Worm (Caenorhabditis elegans) whole organism, young adult: ENCODE results near the gene tin-9.2.
"Not testable (repeated sequence)": the region's sequence is repeated elsewhere in the genome, so short reads cannot be mapped to it uniquely, and the experiment has no call there.

ENCODE experiments used
- B0261.1 ChIP-seq: sonication (generic microtip); optimal IDR thresholded peaks from 2 replicates; lab custom pipeline; 2016; ENCODE audit warnings: mild to moderate bottlenecking, missing genetic modification characterization, moderate library complexity, missing compliant biosample characterization
- D2030.7 ChIP-seq: fragments of 200-800 bp; sonication (Bioruptor generic); IDR thresholded peaks from 2 replicates; pipeline ENCODE4 v1.3.6; 2022; ENCODE audit warnings: missing genetic modification reagents, missing genetic modification characterization, missing compliant biosample characterization
- F23B12.7 ChIP-seq: sonication (generic microtip); optimal IDR thresholded peaks from 2 replicates; lab custom pipeline; 2017; ENCODE audit warnings: missing genetic modification characterization, mild to moderate bottlenecking, missing compliant biosample characterization, antibody characterized with exemption, moderate library complexity; ENCODE audit not compliant: insufficient read depth
- F37B4.10 ChIP-seq: fragments of 200-800 bp; sonication (Bioruptor generic); IDR thresholded peaks from 2 replicates; pipeline ENCODE4 v1.3.6; 2022; ENCODE audit warnings: missing genetic modification characterization, missing compliant biosample characterization
- Y56A3A.18 ChIP-seq: fragments of 200-800 bp; sonication (Bioruptor generic); IDR thresholded peaks from 2 replicates; pipeline ENCODE4 v1.3.6; 2022; ENCODE audit warnings: missing genetic modification reagents, missing genetic modification characterization, missing compliant biosample characterization
- akir-1 ChIP-seq: fragments of 200-800 bp; sonication (Bioruptor generic); optimal IDR thresholded peaks from 2 replicates; lab custom pipeline; 2018; ENCODE audit warnings: mild to moderate bottlenecking, missing genetic modification characterization, moderate library complexity, missing compliant biosample characterization
- aptf-2 ChIP-seq: fragments of 200-800 bp; sonication (Bioruptor generic); conservative IDR thresholded peaks from 2 replicates; pipeline ENCODE4 v1.3.6; 2022; ENCODE audit warnings: missing genetic modification reagents, missing genetic modification characterization, missing compliant biosample characterization
- aptf-3 ChIP-seq: fragments of 200-800 bp; sonication (Bioruptor generic); IDR thresholded peaks from 2 replicates; pipeline ENCODE4 v1.3.6; 2022; ENCODE audit warnings: missing genetic modification characterization, missing compliant biosample characterization
- attf-6 ChIP-seq: fragments of 200-800 bp; sonication (Bioruptor generic); IDR thresholded peaks from 2 replicates; pipeline ENCODE4 v1.3.6; 2022; ENCODE audit warnings: missing genetic modification reagents, missing genetic modification characterization, missing compliant biosample characterization
- bed-2 ChIP-seq: fragments of 200-800 bp; sonication (Bioruptor generic); IDR thresholded peaks from 2 replicates; pipeline ENCODE4 v1.3.6; 2022; ENCODE audit warnings: missing genetic modification reagents, missing genetic modification characterization, missing compliant biosample characterization
- cebp-2 ChIP-seq: fragments of 200-800 bp; sonication (Bioruptor generic); IDR thresholded peaks from 2 replicates; pipeline ENCODE4 v1.3.6; 2022; ENCODE audit warnings: missing genetic modification characterization, missing compliant biosample characterization
- ceh-100 ChIP-seq: fragments of 200-800 bp; sonication (Bioruptor generic); IDR thresholded peaks from 2 replicates; pipeline ENCODE4 v1.3.6; 2022; ENCODE audit warnings: missing genetic modification reagents, missing genetic modification characterization, missing compliant biosample characterization
- ceh-58 ChIP-seq: fragments of 200-800 bp; sonication (Bioruptor generic); IDR thresholded peaks from 2 replicates; pipeline ENCODE4 v1.3.6; 2022; ENCODE audit warnings: missing genetic modification characterization, missing compliant biosample characterization
- chd-7 ChIP-seq: sonication (generic microtip); optimal IDR thresholded peaks from 2 replicates; lab custom pipeline; 2016; ENCODE audit warnings: mild to moderate bottlenecking, missing genetic modification characterization, moderate library complexity, missing compliant biosample characterization
- die-1 ChIP-seq: sonication (generic microtip); optimal IDR thresholded peaks from 2 replicates; lab custom pipeline; 2016; ENCODE audit warnings: missing genotype, mild to moderate bottlenecking, missing genetic modification characterization, missing compliant biosample characterization
- dox-1 ChIP-seq: fragments of 200-800 bp; sonication (Bioruptor generic); IDR thresholded peaks from 2 replicates; pipeline ENCODE4 v1.3.6; 2022; ENCODE audit warnings: missing genetic modification reagents, missing genetic modification characterization, missing compliant biosample characterization
- hmg-1.2 ChIP-seq: fragments of 200-800 bp; sonication (Bioruptor generic); IDR thresholded peaks from 2 replicates; pipeline ENCODE4 v1.3.6; 2022; ENCODE audit warnings: missing genetic modification reagents, missing genetic modification characterization, missing compliant biosample characterization
- lin-26 ChIP-seq: fragments of 200-800 bp; sonication (Bioruptor generic); IDR thresholded peaks from 2 replicates; pipeline ENCODE4 v1.3.6; 2022; ENCODE audit warnings: missing genetic modification reagents, missing genetic modification characterization, missing compliant biosample characterization
- lin-40 ChIP-seq: sonication (generic microtip); optimal IDR thresholded peaks from 2 replicates; lab custom pipeline; 2016; ENCODE audit warnings: missing genetic modification characterization, mild to moderate bottlenecking, missing compliant biosample characterization, missing genotype, missing genetic modification reagents
- madf-6 ChIP-seq: fragments of 200-800 bp; sonication (Bioruptor generic); IDR thresholded peaks from 2 replicates; pipeline ENCODE4 v1.3.6; 2022; ENCODE audit warnings: missing genetic modification reagents, missing genetic modification characterization, missing compliant biosample characterization
- mel-28 ChIP-seq: sonication (generic microtip); optimal IDR thresholded peaks from 2 replicates; lab custom pipeline; 2016; ENCODE audit warnings: borderline replicate concordance, mild to moderate bottlenecking, missing genetic modification characterization, missing compliant biosample characterization
- mes-4 ChIP-seq: sonication (generic microtip); optimal IDR thresholded peaks from 2 replicates; lab custom pipeline; 2016; ENCODE audit warnings: missing genotype, missing genetic modification characterization, missing compliant biosample characterization
- nfya-1 ChIP-seq: sonication (generic microtip); optimal IDR thresholded peaks from 2 replicates; lab custom pipeline; 2017; ENCODE audit warnings: antibody characterized with exemption, missing compliant biosample characterization, missing genetic modification characterization, borderline replicate concordance; ENCODE audit not compliant: insufficient read depth
- nfyb-1 ChIP-seq: fragments of 200-800 bp; sonication (Bioruptor generic); IDR thresholded peaks from 2 replicates; pipeline ENCODE4 v1.3.6; 2022; ENCODE audit warnings: missing genetic modification reagents, missing genetic modification characterization, missing compliant biosample characterization
- nhr-179 ChIP-seq: sonication (generic microtip); optimal IDR thresholded peaks from 2 replicates; lab custom pipeline; 2016; ENCODE audit warnings: mild to moderate bottlenecking, missing genetic modification characterization, missing compliant biosample characterization
- pbrm-1 ChIP-seq: fragments of 200-800 bp; sonication (Bioruptor generic); IDR thresholded peaks from 2 replicates; pipeline ENCODE4 v1.3.6; 2022; ENCODE audit warnings: missing genetic modification reagents, missing genetic modification characterization, missing compliant biosample characterization
- rpc-1 ChIP-seq, 2 experiments: fragments of 150-350 bp in 1 of 2; sonication (generic microtip) in 1 of 2; optimal IDR thresholded peaks; 2 replicates each; lab custom pipeline; 2014 to 2018; ENCODE audit warnings: missing biosample characterization in 1 of 2, missing genetic modification characterization in 1 of 2, missing genetic modification reagents in 1 of 2, missing genotype in 1 of 2
- snpc-4 ChIP-seq, 5 experiments: fragments of 150-350 bp in 1 of 5; sonication (generic microtip) in 4 of 5; optimal IDR thresholded peaks; 2 replicates each; lab custom pipeline; 2014 to 2018; ENCODE audit warnings: missing genetic modification characterization in 5 of 5, missing biosample characterization in 3 of 5, antibody characterized with exemption in 2 of 5, mild to moderate bottlenecking in 2 of 5, missing compliant biosample characterization in 2 of 5, missing genotype in 2 of 5, moderate library complexity in 2 of 5, missing genetic modification reagents in 1 of 5
- tbp1 ChIP-seq: fragments of 200-800 bp; sonication (Bioruptor generic); optimal IDR thresholded peaks from 2 replicates; lab custom pipeline; 2018; ENCODE audit warnings: mild to moderate bottlenecking, missing genetic modification characterization, missing compliant biosample characterization

The tin-9.2 gene

ce11 chrIV:13127720-13128119, 28.9 kb downstream of the tin-9.2 start:
- TF ChIP-seq cebp-2 (GFP tag; lab: Robert Waterston, UW) (0 out of 2 replicates have a peak, but pooled peaks have one; percentile 51), aptf-2 (GFP tag; lab: Robert Waterston, UW) (no peak)

ce11 chrIV:13140792-13141191, 42.0 kb downstream of the tin-9.2 start:
- TF ChIP-seq B0261.1 (tag; lab: Kevin White, UChicago) (peak; percentile 57), rpc-1 (optimal IDR thresholded peaks at IDR 0.05; lab: Kevin White, UChicago) (peak; percentile 42), rpc-1 (tag; optimal IDR thresholded peaks at IDR 0.05; lab: Kevin White, UChicago) (peak; percentile 63), ceh-100 (GFP tag; lab: Robert Waterston, UW) (peak; percentile 31; the same call in 1 of the 2 replicates), nfyb-1 (GFP tag; lab: Robert Waterston, UW) (peak; percentile 82), hmg-1.2 (GFP tag; lab: Robert Waterston, UW) (peak; percentile 62), attf-6 (0 out of 2 replicates have a peak, but pooled peaks have one; percentile 26), snpc-4 (tag; optimal IDR thresholded peaks at IDR 0.05; lab: Kevin White, UChicago) (peak in 1 of 4 experiments; percentile 36), madf-6 (GFP tag; lab: Robert Waterston, UW) (peak; percentile 54; the same call in 1 of the 2 replicates), lin-26 (GFP tag; lab: Robert Waterston, UW) (peak; percentile 91), cebp-2 (GFP tag; lab: Robert Waterston, UW) (peak; percentile 92), D2030.7 (GFP tag; lab: Robert Waterston, UW) (0 out of 2 replicates have a peak, but pooled peaks have one; percentile 26), pbrm-1 (GFP tag; lab: Robert Waterston, UW) (peak; percentile 57), dox-1 (GFP tag; lab: Robert Waterston, UW) (peak; percentile 49), tbp1 (peak; percentile 87), ceh-58 (0 out of 2 replicates have a peak, but pooled peaks have one; percentile 20)
- not testable (repeated sequence) for TF ChIP-seq snpc-4 (GFP tag; optimal IDR thresholded peaks at IDR 0.05; lab: Kevin White, UChicago)

DNA sequence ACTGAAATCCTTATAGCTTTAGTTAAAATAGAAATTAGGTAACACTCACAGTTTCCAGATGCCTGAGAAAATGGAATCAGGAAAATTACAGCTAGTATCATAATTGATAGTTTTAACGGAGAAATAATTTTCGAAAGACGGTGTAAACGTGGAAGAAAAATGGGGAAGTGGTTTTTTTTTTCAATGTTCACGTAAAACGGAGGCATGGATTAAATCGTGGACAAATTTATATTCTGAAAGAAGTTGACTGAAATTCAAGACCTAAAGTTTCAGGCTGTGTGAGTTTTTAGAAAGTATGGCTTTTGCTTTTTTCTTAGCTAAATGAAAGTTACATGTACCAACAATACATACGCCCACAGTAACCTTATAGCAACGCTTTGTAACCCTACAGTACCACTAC, 43.5 kb downstream of the tin-9.2 start, which contains the start of gene spe-43:
Gene spe-43, minus strand, starts transcription at position 101 of the 400 bp plus-strand sequence.
- TF ChIP-seq F23B12.7 (tag; lab: Kevin White, UChicago) (no peak), lin-40 (no peak), die-1 (no peak), nhr-179 (tag; lab: Kevin White, UChicago) (no peak), aptf-3 (GFP tag; lab: Robert Waterston, UW) (no peak), bed-2 (no peak), F37B4.10 (GFP tag; lab: Robert Waterston, UW) (no peak), mes-4 (no peak)

DNA sequence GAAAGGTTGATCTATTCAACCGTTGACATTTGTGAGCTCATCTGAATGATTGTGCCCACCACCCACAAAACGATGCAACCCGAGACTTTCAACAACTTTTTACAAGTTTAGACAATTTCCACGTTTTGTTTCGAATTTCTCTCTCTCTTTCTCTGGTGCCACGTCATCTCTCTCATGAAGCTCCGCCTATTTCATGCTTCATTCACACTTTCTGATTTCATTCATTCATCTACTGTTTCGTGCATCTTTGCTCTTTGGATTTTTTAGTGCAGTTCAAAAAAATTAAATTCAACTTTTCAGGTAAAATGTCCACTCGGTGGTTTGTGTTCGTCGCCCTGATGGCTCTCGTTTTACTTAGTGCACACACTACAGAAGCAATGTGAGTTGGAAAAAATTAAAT, 50.5 kb downstream of the tin-9.2 start, which contains the start of gene nlp-79:
Gene nlp-79, plus strand, starts transcription at position 301 of the 400 bp plus-strand sequence.
- no peak for TF ChIP-seq akir-1 (GFP tag; lab: Kevin White, UChicago)
- no peak for TF ChIP-seq nfyb-1 (GFP tag; lab: Robert Waterston, UW)
- TF ChIP-seq Y56A3A.18 = no peak
- no peak for TF ChIP-seq nfya-1 (tag; lab: Kevin White, UChicago)
- TF ChIP-seq chd-7 (tag; lab: Kevin White, UChicago) = no peak
- no peak for TF ChIP-seq mel-28
